Fruit fly (Drosophila melanogaster): ENCODE data around the gene CG32023.

dm6 chr3L:8770616-8771229 lies 33.3 kb downstream of the CG32023 start:
- TF ChIP-seq Blimp-1 (GFP tag; optimal IDR thresholded peaks at IDR 0.05) (no peak), ss (GFP tag; optimal IDR thresholded peaks at IDR 0.05) (no peak), Eip78C (GFP tag) (peak; percentile 9), lz (GFP tag; optimal IDR thresholded peaks at IDR 0.05) (no peak), CG9139 (GFP tag; optimal IDR thresholded peaks at IDR 0.05) (no peak), CG8319 (GFP tag; optimal IDR thresholded peaks at IDR 0.05) (no peak), fd85E (GFP tag; optimal IDR thresholded peaks at IDR 0.05) (no peak), cyc (GFP tag; optimal IDR thresholded peaks at IDR 0.05) (no peak), Sox15 (GFP tag; optimal IDR thresholded peaks at IDR 0.05) (no peak), CG11902 (GFP tag; optimal IDR thresholded peaks at IDR 0.05) (no peak), pdm3 (GFP tag; optimal IDR thresholded peaks at IDR 0.05) (no peak)
